Worm (Caenorhabditis elegans) whole organism, early embryonic: ENCODE data around the gene rcd-1.

Experiments used
- B0310.2 ChIP-seq: sonication (generic microtip); optimal IDR thresholded peaks from 2 replicates; lab custom pipeline; 2016; ENCODE audit warnings: mild to moderate bottlenecking, missing genetic modification characterization, missing compliant biosample characterization
- F13C5.2 ChIP-seq: sonication (generic microtip); optimal IDR thresholded peaks from 2 replicates; lab custom pipeline; 2017; ENCODE audit warnings: mild to moderate bottlenecking, missing genetic modification characterization, inconsistent platforms, missing compliant biosample characterization
- aly-1 ChIP-seq: sonication (generic microtip); optimal IDR thresholded peaks from 2 replicates; lab custom pipeline; 2016; ENCODE audit warnings: missing genetic modification characterization, missing compliant biosample characterization
- ama-1 ChIP-seq: fragments of 150-350 bp; optimal IDR thresholded peaks from 2 replicates; lab custom pipeline; 2014
- ceh-13 ChIP-seq: fragments of 200-800 bp; sonication (Bioruptor generic); optimal IDR thresholded peaks from 2 replicates; lab custom pipeline; 2018; ENCODE audit warnings: mild to moderate bottlenecking, missing genetic modification characterization, missing compliant biosample characterization
- ceh-36 ChIP-seq: sonication (generic microtip); optimal IDR thresholded peaks from 2 replicates; lab custom pipeline; 2016; ENCODE audit warnings: missing genetic modification characterization, inconsistent platforms, missing compliant biosample characterization
- ets-7 ChIP-seq: sonication (generic microtip); optimal IDR thresholded peaks from 2 replicates; lab custom pipeline; 2016; ENCODE audit warnings: missing genotype, missing genetic modification characterization, missing compliant biosample characterization
- flt-1 ChIP-seq: fragments of 200-800 bp; sonication (Bioruptor generic); IDR thresholded peaks from 2 replicates; pipeline ENCODE4 v1.3.6; 2022; ENCODE audit warnings: missing genetic modification characterization, missing compliant biosample characterization
- hmbx-1 ChIP-seq: sonication (generic microtip); optimal IDR thresholded peaks from 2 replicates; lab custom pipeline; 2016; ENCODE audit warnings: mild to moderate bottlenecking, missing genetic modification characterization, missing compliant biosample characterization
- hmg-4 ChIP-seq: fragments of 200-800 bp; sonication (Bioruptor generic); optimal IDR thresholded peaks from 2 replicates; lab custom pipeline; 2018; ENCODE audit warnings: mild to moderate bottlenecking, missing genetic modification characterization, missing compliant biosample characterization
- hnd-1 ChIP-seq: sonication (generic microtip); optimal IDR thresholded peaks from 2 replicates; lab custom pipeline; 2016; ENCODE audit warnings: missing genetic modification characterization, missing compliant biosample characterization
- pes-1 ChIP-seq: fragments of 200-800 bp; sonication (Bioruptor generic); IDR thresholded peaks from 2 replicates; pipeline ENCODE4 v1.3.6; 2022; ENCODE audit warnings: missing genetic modification reagents, missing genetic modification characterization, missing compliant biosample characterization
- scrt-1 ChIP-seq: fragments of 200-800 bp; sonication (Bioruptor generic); IDR thresholded peaks from 2 replicates; pipeline ENCODE4 v1.3.6; 2022; ENCODE audit warnings: missing genetic modification characterization, missing compliant biosample characterization
- sea-1 ChIP-seq: fragments of 200-800 bp; sonication (Bioruptor generic); conservative IDR thresholded peaks from 2 replicates; pipeline ENCODE4 v1.3.6; 2022; ENCODE audit warnings: missing genetic modification characterization, missing compliant biosample characterization
- tbx-11 ChIP-seq: fragments of 200-800 bp; sonication (Bioruptor generic); IDR thresholded peaks from 2 replicates; pipeline ENCODE4 v1.3.6; 2022; ENCODE audit warnings: missing genetic modification characterization, missing compliant biosample characterization
- tbx-37 ChIP-seq: fragments of 200-800 bp; sonication (Bioruptor generic); conservative IDR thresholded peaks from 2 replicates; pipeline ENCODE4 v1.3.6; 2022; ENCODE audit warnings: missing genetic modification reagents, missing genetic modification characterization, missing compliant biosample characterization
- tra-4 ChIP-seq: sonication (generic microtip); optimal IDR thresholded peaks from 2 replicates; lab custom pipeline; 2017; ENCODE audit warnings: missing genetic modification characterization, missing compliant biosample characterization

rcd-1 gene

ce11 chrII:3753598-3753997 lies at the start of gene rcd-1:
Gene rcd-1 (plus strand): TSS chrII:3753898.
- no peak for TF ChIP-seq tbx-37
- no peak for TF ChIP-seq hnd-1 (tag; lab: Kevin White, UChicago)
- no peak for TF ChIP-seq aly-1 (tag; lab: Kevin White, UChicago)
- no peak for TF ChIP-seq hmbx-1 (tag; lab: Kevin White, UChicago)
- TF ChIP-seq flt-1 (GFP tag; lab: Robert Waterston, UW), result no peak
- TF ChIP-seq ama-1 (lab: Kevin White, UChicago), result no peak
- TF ChIP-seq tra-4 (tag; lab: Kevin White, UChicago), result no peak
- TF ChIP-seq sea-1 (GFP tag; lab: Robert Waterston, UW), result no peak
- no peak for TF ChIP-seq scrt-1 (GFP tag; lab: Robert Waterston, UW)
- TF ChIP-seq hmg-4, result no peak
- TF ChIP-seq pes-1 (GFP tag; lab: Robert Waterston, UW), result no peak
- no peak for TF ChIP-seq F13C5.2
- TF ChIP-seq ceh-36 (tag; lab: Kevin White, UChicago), result no peak
- TF ChIP-seq ceh-13 (GFP tag; lab: Kevin White, UChicago), result no peak
- no peak for TF ChIP-seq tbx-11 (GFP tag; lab: Robert Waterston, UW)
- no peak for TF ChIP-seq B0310.2

ce11 chrII:3705320-3705719 lies 48.4 kb upstream of the rcd-1 start, which contains the start of gene srx-108:
Gene srx-108 (plus strand): TSS chrII:3705620.
- TF ChIP-seq B0310.2, result no peak
- TF ChIP-seq F13C5.2, result no peak
- TF ChIP-seq flt-1 (GFP tag; lab: Robert Waterston, UW), result no peak
- no peak for TF ChIP-seq ceh-36 (tag; lab: Kevin White, UChicago)
- TF ChIP-seq ceh-13 (GFP tag; lab: Kevin White, UChicago), result no peak
- TF ChIP-seq tbx-11 (GFP tag; lab: Robert Waterston, UW), result no peak
- TF ChIP-seq aly-1 (tag; lab: Kevin White, UChicago), result no peak
- TF ChIP-seq tra-4 (tag; lab: Kevin White, UChicago), result no peak
- TF ChIP-seq hnd-1 (tag; lab: Kevin White, UChicago), result no peak
- TF ChIP-seq tbx-37, result no peak
- no peak for TF ChIP-seq sea-1 (GFP tag; lab: Robert Waterston, UW)
- no peak for TF ChIP-seq pes-1 (GFP tag; lab: Robert Waterston, UW)
- no peak for TF ChIP-seq hmg-4
- TF ChIP-seq ets-7 (tag; lab: Kevin White, UChicago), result no peak
- TF ChIP-seq scrt-1 (GFP tag; lab: Robert Waterston, UW), result no peak
- TF ChIP-seq ama-1 (lab: Kevin White, UChicago), result no peak
- no peak for TF ChIP-seq hmbx-1 (tag; lab: Kevin White, UChicago)

- TF ChIP-seq ets-7 (tag; lab: Kevin White, UChicago) (no peak), tbx-11 (GFP tag; lab: Robert Waterston, UW) (no peak), sea-1 (GFP tag; lab: Robert Waterston, UW) (no peak), ceh-13 (GFP tag; lab: Kevin White, UChicago) (no peak), pes-1 (GFP tag; lab: Robert Waterston, UW) (no peak), hmg-4 (no peak), ama-1 (lab: Kevin White, UChicago) (no peak), aly-1 (tag; lab: Kevin White, UChicago) (no peak), ceh-36 (tag; lab: Kevin White, UChicago) (no peak), hmbx-1 (tag; lab: Kevin White, UChicago) (no peak), scrt-1 (GFP tag; lab: Robert Waterston, UW) (no peak), hnd-1 (tag; lab: Kevin White, UChicago) (no peak), B0310.2 (no peak), tbx-37 (no peak), F13C5.2 (no peak), tra-4 (tag; lab: Kevin White, UChicago) (no peak), flt-1 (GFP tag; lab: Robert Waterston, UW) (no peak)
Measured at ce11 chrII:3709255-3709654, 44.4 kb upstream of the rcd-1 start, which contains the start of gene srx-110. Gene srx-110 (plus strand): TSS chrII:3709555.

ce11 chrII:3711047-3711446 lies 42.7 kb upstream of the rcd-1 start, which contains the start of gene fbxc-53:
Gene fbxc-53 (plus strand): TSS chrII:3711291.
- TF ChIP-seq aly-1 (tag; lab: Kevin White, UChicago) (no peak), ceh-36 (tag; lab: Kevin White, UChicago) (peak; percentile 51), sea-1 (GFP tag; lab: Robert Waterston, UW) (no peak)

DNA sequence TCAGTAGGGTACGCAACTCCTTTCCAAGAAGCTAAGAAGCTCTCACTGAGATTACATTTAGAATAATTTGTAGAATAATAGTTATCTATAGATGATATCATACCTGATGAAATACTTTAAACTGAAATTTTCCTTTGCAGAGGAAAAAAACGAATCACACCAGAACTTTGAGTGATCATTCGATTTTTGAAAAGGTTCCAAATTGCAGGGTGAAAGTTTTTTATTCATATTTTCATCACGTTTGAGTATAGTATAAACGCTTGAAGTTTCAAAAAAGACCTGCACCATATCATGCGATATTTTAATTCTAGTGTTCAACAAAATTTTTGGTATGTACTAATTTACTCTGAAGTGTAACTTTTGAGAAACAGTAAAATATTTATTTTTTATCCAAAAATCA lies 39.1 kb upstream of the rcd-1 start, which contains the start of gene srh-100:
Gene srh-100 (minus strand): TSS at position 101 of the 400 bp plus-strand sequence.
- TF ChIP-seq sea-1 (GFP tag; lab: Robert Waterston, UW) (no peak), tbx-37 (no peak), ets-7 (tag; lab: Kevin White, UChicago) (no peak), hmbx-1 (tag; lab: Kevin White, UChicago) (no peak), ceh-36 (tag; lab: Kevin White, UChicago) (no peak), aly-1 (tag; lab: Kevin White, UChicago) (no peak), hnd-1 (tag; lab: Kevin White, UChicago) (no peak), F13C5.2 (no peak), ceh-13 (GFP tag; lab: Kevin White, UChicago) (no peak), flt-1 (GFP tag; lab: Robert Waterston, UW) (no peak), tbx-11 (GFP tag; lab: Robert Waterston, UW) (no peak), tra-4 (tag; lab: Kevin White, UChicago) (no peak)

DNA sequence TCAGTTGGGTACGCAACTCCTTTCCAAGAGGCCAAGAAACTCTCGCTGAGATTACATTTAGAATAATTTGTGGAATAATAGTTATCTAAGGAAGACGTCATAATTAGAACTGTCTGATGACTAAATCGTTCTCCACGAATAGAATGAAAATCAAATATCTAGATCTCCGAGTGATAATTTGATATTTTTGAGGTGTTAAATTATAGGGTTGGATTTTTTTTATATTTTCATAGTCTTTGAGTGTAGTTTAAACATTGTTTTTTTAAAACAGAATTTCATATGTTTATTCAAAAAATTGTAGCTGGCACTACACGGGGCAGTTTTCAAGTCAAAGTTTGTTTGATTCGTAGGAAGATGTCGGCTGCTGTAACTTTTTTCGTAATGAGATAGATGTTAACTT lies 37.2 kb upstream of the rcd-1 start, which contains the start of gene srh-99:
Gene srh-99 (minus strand): TSS at position 101 of the 400 bp plus-strand sequence.
- no peak for TF ChIP-seq ceh-36 (tag; lab: Kevin White, UChicago)
- no peak for TF ChIP-seq flt-1 (GFP tag; lab: Robert Waterston, UW)
- TF ChIP-seq tra-4 (tag; lab: Kevin White, UChicago), result no peak
- no peak for TF ChIP-seq ama-1 (lab: Kevin White, UChicago)
- no peak for TF ChIP-seq sea-1 (GFP tag; lab: Robert Waterston, UW)
- TF ChIP-seq ceh-13 (GFP tag; lab: Kevin White, UChicago), result no peak
- no peak for TF ChIP-seq pes-1 (GFP tag; lab: Robert Waterston, UW)
- no peak for TF ChIP-seq hmbx-1 (tag; lab: Kevin White, UChicago)
- TF ChIP-seq hnd-1 (tag; lab: Kevin White, UChicago), result no peak
- TF ChIP-seq hmg-4, result no peak
- TF ChIP-seq tbx-11 (GFP tag; lab: Robert Waterston, UW), result no peak
- TF ChIP-seq ets-7 (tag; lab: Kevin White, UChicago), result no peak
- no peak for TF ChIP-seq aly-1 (tag; lab: Kevin White, UChicago)
